Worm (Caenorhabditis elegans) whole organism, midembryonic: ENCODE data around the gene dhhc-8.

Experiments
- T22C8.4 ChIP-seq: fragments of 200-800 bp; sonication (Bioruptor generic); IDR thresholded peaks from 2 replicates; pipeline ENCODE4 v1.3.6; 2022; ENCODE audit warnings: missing genetic modification characterization, missing compliant biosample characterization
- flt-1 ChIP-seq: fragments of 200-800 bp; sonication (Bioruptor generic); IDR thresholded peaks from 2 replicates; pipeline ENCODE4 v1.3.6; 2022; ENCODE audit warnings: missing genetic modification characterization, missing compliant biosample characterization
- klf-2 ChIP-seq: fragments of 200-800 bp; sonication (Bioruptor generic); conservative IDR thresholded peaks from 2 replicates; pipeline ENCODE4 v1.3.6; 2022; ENCODE audit warnings: missing genetic modification reagents, missing genetic modification characterization, missing compliant biosample characterization

DNA sequence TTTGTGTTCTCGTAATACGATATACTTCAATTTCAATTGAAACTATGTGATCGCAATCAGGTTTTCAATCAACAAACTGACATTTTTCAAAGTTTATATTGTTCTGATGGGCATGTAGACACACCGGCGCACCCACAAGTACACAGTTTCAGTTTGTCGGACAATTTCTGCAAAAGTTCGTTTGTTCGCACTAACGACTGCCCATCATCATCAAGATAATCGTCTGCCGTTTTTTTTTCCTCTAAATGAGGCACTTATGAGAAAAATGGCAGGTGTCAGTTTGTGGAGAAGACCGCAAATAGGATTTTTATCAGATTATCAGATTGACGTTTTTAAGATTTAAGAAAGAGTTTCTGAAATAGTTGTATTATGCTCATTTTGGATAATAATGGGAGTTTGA, 40.6 kb upstream of the dhhc-8 start:
- TF ChIP-seq T22C8.4: no peak
- TF ChIP-seq flt-1 (GFP tag; lab: Robert Waterston, UW): no peak
- TF ChIP-seq klf-2: no peak
